Worm (Caenorhabditis elegans): ENCODE results near the gene ptp-3.

- no peak for TF ChIP-seq ets-4 (tag; optimal IDR thresholded peaks at IDR 0.05)
- no peak for TF ChIP-seq pat-9 (tag; optimal IDR thresholded peaks at IDR 0.05)
- TF ChIP-seq tbx-2 (tag; optimal IDR thresholded peaks at IDR 0.05) = no peak
- no peak for TF ChIP-seq ceh-6 (GFP tag; optimal IDR thresholded peaks at IDR 0.05)
- no peak for TF ChIP-seq ama-1 (optimal IDR thresholded peaks at IDR 0.05)
Observed at ce11 chrII:11032812-11033211, 57.5 kb downstream of the ptp-3 start.

All from whole organism, late embryonic.